Worm (Caenorhabditis elegans): ENCODE results near the gene srg-50.
A peak's percentile ranks its signal among the peaks of the same experiment; 100 is the strongest.

srg-50 gene

DNA sequence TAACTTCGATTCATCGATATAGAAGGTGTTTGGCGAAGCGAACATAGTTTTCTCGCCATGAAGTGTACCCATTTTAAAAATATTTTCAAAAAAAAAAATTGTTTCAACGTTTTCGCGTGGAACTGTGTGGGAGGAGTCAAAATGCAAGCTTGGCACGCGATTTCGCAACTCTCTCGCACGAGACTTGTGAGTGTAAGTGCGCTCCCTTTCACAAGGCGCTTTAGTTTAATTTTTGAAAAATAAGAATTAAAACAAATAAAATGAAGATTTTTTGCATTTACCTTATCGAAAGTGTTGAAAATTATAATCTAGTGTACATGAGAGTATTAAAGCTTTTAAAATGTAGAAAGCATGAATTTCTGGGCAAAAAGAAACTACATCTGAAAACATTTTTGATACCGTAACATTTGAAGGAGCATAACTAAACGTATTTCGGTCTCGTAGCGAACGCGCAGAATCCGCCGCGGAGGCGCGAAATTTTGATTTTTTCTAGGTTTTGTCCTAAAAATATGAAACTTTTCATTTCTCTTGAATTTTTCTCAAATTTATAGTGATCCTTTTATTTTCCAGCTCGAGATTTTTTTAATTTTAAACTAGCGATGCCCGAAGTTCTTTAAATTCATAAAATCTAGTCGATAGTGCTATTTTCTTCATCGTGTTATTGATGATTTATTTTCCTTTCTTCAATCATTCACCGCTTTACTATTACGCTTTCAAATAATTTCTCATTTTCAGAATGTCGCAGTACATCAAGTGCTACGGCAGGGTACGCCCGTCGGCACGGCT, 35.3 kb downstream of the srg-50 start, which contains the start of the genes cogc-2 and klp-18 (continued):
- TF ChIP-seq zfp-2 (tag; optimal IDR thresholded peaks at IDR 0.05): peak; percentile 11
- TF ChIP-seq rbr-2 (tag; optimal IDR thresholded peaks at IDR 0.05): peak; percentile 57
- TF ChIP-seq R02D3.7 (tag; optimal IDR thresholded peaks at IDR 0.05): no peak
- TF ChIP-seq F10B5.3 (tag; optimal IDR thresholded peaks at IDR 0.05): no peak
- no peak for TF ChIP-seq snpc-4 (tag; optimal IDR thresholded peaks at IDR 0.05)
- TF ChIP-seq F44E2.7 (GFP tag; IDR thresholded peaks at IDR 0.05): no peak
- peak; percentile 30 for TF ChIP-seq mxl-3 (GFP tag; optimal IDR thresholded peaks at IDR 0.05)
- TF ChIP-seq lin-38 (GFP tag; IDR thresholded peaks at IDR 0.05): peak; percentile 94
- no peak for TF ChIP-seq unc-39 (tag; optimal IDR thresholded peaks at IDR 0.05)
- peak; percentile 20 for TF ChIP-seq nhr-11 (tag; optimal IDR thresholded peaks at IDR 0.05)
- TF ChIP-seq ama-1 (optimal IDR thresholded peaks at IDR 0.05): no peak
- TF ChIP-seq F49E8.2 (tag; optimal IDR thresholded peaks at IDR 0.05; ENCODE audit: borderline replicate concordance): peak; percentile 96
- TF ChIP-seq dpl-1 (GFP tag; optimal IDR thresholded peaks at IDR 0.05): peak; percentile 95
- no peak for TF ChIP-seq tag-97 (GFP tag; IDR thresholded peaks at IDR 0.05)
- 0 out of 2 replicates have a peak, but pooled peaks have one; percentile 8 for TF ChIP-seq arid-1 (GFP tag; conservative IDR thresholded peaks at IDR 0.05)
- TF ChIP-seq spr-1 (tag; optimal IDR thresholded peaks at IDR 0.05): peak; percentile 62
- no peak for TF ChIP-seq lin-39 (tag; optimal IDR thresholded peaks at IDR 0.05)
- TF ChIP-seq fos-1 (tag; optimal IDR thresholded peaks at IDR 0.05): no peak
- TF ChIP-seq ZK546.5 (tag; optimal IDR thresholded peaks at IDR 0.05): no peak
- TF ChIP-seq duxl-1 (tag; optimal IDR thresholded peaks at IDR 0.05; ENCODE audit: poor library complexity): peak; percentile 66
- peak; percentile 37 for TF ChIP-seq fkh-10 (GFP tag; optimal IDR thresholded peaks at IDR 0.05)
- TF ChIP-seq F37D6.2 (tag; optimal IDR thresholded peaks at IDR 0.05): peak; percentile 9
- TF ChIP-seq lin-1 (GFP tag; IDR thresholded peaks at IDR 0.05): no peak
- TF ChIP-seq nhr-42 (GFP tag; IDR thresholded peaks at IDR 0.05): no peak
- peak in 1 of 2 experiments; percentile 53 for TF ChIP-seq hif-1 (tag; optimal IDR thresholded peaks at IDR 0.05)
- no peak for TF ChIP-seq daf-19 (GFP tag; conservative IDR thresholded peaks at IDR 0.05)
- TF ChIP-seq unc-130 (GFP tag; optimal IDR thresholded peaks at IDR 0.05): peak; percentile 91
- peak; percentile 91 for TF ChIP-seq hlh-30 (tag; optimal IDR thresholded peaks at IDR 0.05; ENCODE audit: insufficient read depth)
- TF ChIP-seq skn-1 (tag; optimal IDR thresholded peaks at IDR 0.05): no peak
- no peak for TF ChIP-seq unc-62 (GFP tag; optimal IDR thresholded peaks at IDR 0.05 in 1 of 2)
- TF ChIP-seq unc-62 (tag; optimal IDR thresholded peaks at IDR 0.05): no peak
- TF ChIP-seq lin-13 (GFP tag; optimal IDR thresholded peaks at IDR 0.05): peak; percentile 75
- TF ChIP-seq mes-2 (tag; optimal IDR thresholded peaks at IDR 0.05; ENCODE audit: poor library complexity, severe bottlenecking): peak; percentile 93
- TF ChIP-seq madf-9 (GFP tag; conservative IDR thresholded peaks at IDR 0.05): no peak
- no peak for TF ChIP-seq ceh-62 (tag; optimal IDR thresholded peaks at IDR 0.05)
- TF ChIP-seq daf-16 (GFP tag; optimal IDR thresholded peaks at IDR 0.05): no peak
- peak; percentile 58 for TF ChIP-seq daf-16 (tag; optimal IDR thresholded peaks at IDR 0.05)
- TF ChIP-seq T20F7.1 (GFP tag; optimal IDR thresholded peaks at IDR 0.05): peak; percentile 72
- no peak for TF ChIP-seq mdt-29 (GFP tag; IDR thresholded peaks at IDR 0.05)
- peak; percentile 48; the same call in 1 of the 2 replicates for TF ChIP-seq ceh-20 (GFP tag; IDR thresholded peaks at IDR 0.05)
- no peak for TF ChIP-seq php-3 (GFP tag; IDR thresholded peaks at IDR 0.05)
- TF ChIP-seq lin-15B (tag; optimal IDR thresholded peaks at IDR 0.05): peak; percentile 35
- TF ChIP-seq nhr-237 (tag; optimal IDR thresholded peaks at IDR 0.05): no peak
- TF ChIP-seq snpc-1.2 (GFP tag; IDR thresholded peaks at IDR 0.05): peak; percentile 95
- TF ChIP-seq D1046.2 (GFP tag; IDR thresholded peaks at IDR 0.05): no peak
- TF ChIP-seq pqm-1 (tag; optimal IDR thresholded peaks at IDR 0.05): no peak
- no peak for TF ChIP-seq ctbp-1 (GFP tag; IDR thresholded peaks at IDR 0.05)
- no peak for TF ChIP-seq saeg-2 (GFP tag; IDR thresholded peaks at IDR 0.05)
- peak; percentile 49 for TF ChIP-seq dmd-6 (GFP tag; IDR thresholded peaks at IDR 0.05)
- no peak for TF ChIP-seq Y105C5A.15 (GFP tag; IDR thresholded peaks at IDR 0.05)
